Fruit fly (Drosophila melanogaster) whole organism, embryonic: Measurements from ENCODE around the gene CG5157.

Experiments used
- Antp ChIP-seq: fragments of 200-800 bp; sonication (Bioruptor generic); optimal IDR thresholded peaks from 3 replicates; lab custom pipeline; 2016; ENCODE audit warnings: missing biosample characterization, missing genetic modification characterization
- Atf-2 ChIP-seq: fragments of 200-800 bp; sonication (Bioruptor generic); optimal IDR thresholded peaks from 2 replicates; lab custom pipeline; 2016; ENCODE audit warnings: missing biosample characterization, missing genetic modification characterization
- CG10147 ChIP-seq: fragments of 200-800 bp; sonication (Bioruptor generic); optimal IDR thresholded peaks from 2 replicates; lab custom pipeline; 2019; ENCODE audit warnings: missing biosample characterization, mild to moderate bottlenecking, missing genetic modification characterization, moderate library complexity
- CG10209 ChIP-seq: fragments of 200-800 bp; sonication (Bioruptor generic); optimal IDR thresholded peaks from 3 replicates; lab custom pipeline; 2017; ENCODE audit warnings: missing biosample characterization, mild to moderate bottlenecking, missing genetic modification characterization, missing genetic modification reagents
- CG10366 ChIP-seq: fragments of 200-800 bp; sonication (Bioruptor generic); IDR thresholded peaks from 2 replicates; pipeline ENCODE4 v1.3.6; 2022; ENCODE audit warnings: missing biosample characterization, missing genetic modification characterization
- CG12744 ChIP-seq: fragments of 200-800 bp; sonication (Bioruptor generic); optimal IDR thresholded peaks from 2 replicates; lab custom pipeline; 2016; ENCODE audit warnings: missing biosample characterization, missing genetic modification characterization
- CG14050 ChIP-seq: fragments of 200-800 bp; sonication (Bioruptor generic); IDR thresholded peaks from 3 replicates; pipeline ENCODE4 v1.3.6; 2022; ENCODE audit warnings: missing biosample characterization, missing genetic modification characterization
- CG14667 ChIP-seq: fragments of 200-800 bp; sonication (Bioruptor generic); IDR thresholded peaks from 2 replicates; pipeline ENCODE4 v1.3.6; 2022; ENCODE audit warnings: missing biosample characterization, missing genetic modification characterization
- CG15514 ChIP-seq: fragments of 200-800 bp; sonication (Bioruptor generic); optimal IDR thresholded peaks from 3 replicates; lab custom pipeline; 2017; ENCODE audit warnings: missing biosample characterization, missing genetic modification characterization, mild to moderate bottlenecking, moderate library complexity, missing genetic modification reagents
- CG1602 ChIP-seq: fragments of 200-800 bp; sonication (Bioruptor generic); optimal IDR thresholded peaks from 3 replicates; lab custom pipeline; 2016; ENCODE audit warnings: missing biosample characterization, missing genetic modification characterization
- CG17361 ChIP-seq: fragments of 200-800 bp; sonication (Bioruptor generic); IDR thresholded peaks from 3 replicates; pipeline ENCODE4 v1.3.6; 2022; ENCODE audit warnings: missing biosample characterization, missing genetic modification characterization
- CG1792 ChIP-seq: fragments of 200-800 bp; sonication (Bioruptor generic); optimal IDR thresholded peaks from 2 replicates; lab custom pipeline; 2016; ENCODE audit warnings: missing biosample characterization, missing genetic modification characterization
- CG18764 ChIP-seq: fragments of 200-800 bp; sonication (Bioruptor generic); optimal IDR thresholded peaks from 3 replicates; lab custom pipeline; 2016; ENCODE audit warnings: missing biosample characterization, missing genetic modification characterization
- CG2712 ChIP-seq: fragments of 200-800 bp; optimal IDR thresholded peaks from 3 replicates; lab custom pipeline; 2019; ENCODE audit warnings: missing biosample characterization, mild to moderate bottlenecking, missing genetic modification characterization, moderate library complexity
- CG30403 ChIP-seq: fragments of 200-800 bp; sonication (Bioruptor generic); optimal IDR thresholded peaks from 3 replicates; lab custom pipeline; 2016; ENCODE audit warnings: missing biosample characterization, missing genetic modification characterization
- CG3281 ChIP-seq: fragments of 200-800 bp; sonication (Bioruptor generic); optimal IDR thresholded peaks from 3 replicates; lab custom pipeline; 2017; ENCODE audit warnings: missing biosample characterization, mild to moderate bottlenecking, missing genetic modification characterization
- CG33213 ChIP-seq: fragments of 200-800 bp; sonication (Bioruptor generic); optimal IDR thresholded peaks from 3 replicates; lab custom pipeline; 2016; ENCODE audit warnings: missing biosample characterization, missing genetic modification characterization
- CG4404 ChIP-seq: fragments of 200-800 bp; sonication (Bioruptor generic); IDR thresholded peaks from 2 replicates; pipeline ENCODE4 v1.3.6; 2022; ENCODE audit warnings: missing biosample characterization, missing genetic modification characterization
- CG7786 ChIP-seq: fragments of 200-800 bp; sonication (Bioruptor generic); optimal IDR thresholded peaks from 2 replicates; lab custom pipeline; 2016; ENCODE audit warnings: missing biosample characterization, missing genetic modification characterization
- CG8359 ChIP-seq: fragments of 200-800 bp; sonication (Bioruptor generic); optimal IDR thresholded peaks from 2 replicates; lab custom pipeline; 2017; ENCODE audit warnings: missing biosample characterization, mild to moderate bottlenecking, missing genetic modification characterization, borderline replicate concordance
- CG8944 ChIP-seq: fragments of 200-800 bp; sonication (Bioruptor generic); optimal IDR thresholded peaks from 3 replicates; lab custom pipeline; 2016; ENCODE audit warnings: missing biosample characterization, missing genetic modification characterization
- D19B ChIP-seq: fragments of 200-800 bp; sonication (Bioruptor generic); optimal IDR thresholded peaks from 2 replicates; lab custom pipeline; 2017; ENCODE audit warnings: missing biosample characterization, mild to moderate bottlenecking, missing genetic modification characterization
- Dbx ChIP-seq: fragments of 200-800 bp; sonication (Bioruptor generic); IDR thresholded peaks from 3 replicates; pipeline ENCODE4 v1.3.6; 2022; ENCODE audit warnings: missing biosample characterization, missing genetic modification characterization
- Dek ChIP-seq: fragments of 200-800 bp; sonication (Bioruptor generic); optimal IDR thresholded peaks from 3 replicates; lab custom pipeline; 2019; ENCODE audit warnings: missing biosample characterization, mild to moderate bottlenecking, missing genetic modification characterization, moderate library complexity
- H2.0 ChIP-seq: fragments of 200-800 bp; sonication (Bioruptor generic); IDR thresholded peaks from 2 replicates; pipeline ENCODE4 v1.3.6; 2022; ENCODE audit warnings: missing biosample characterization, missing genetic modification characterization
- HLH3B ChIP-seq: fragments of 200-800 bp; sonication (Bioruptor generic); IDR thresholded peaks from 2 replicates; pipeline ENCODE4 v1.3.6; 2022; ENCODE audit warnings: missing biosample characterization, missing genetic modification characterization
- HLH4C ChIP-seq: fragments of 200-800 bp; sonication (Bioruptor generic); IDR thresholded peaks from 3 replicates; pipeline ENCODE4 v1.3.6; 2022; ENCODE audit warnings: missing biosample characterization, missing genetic modification characterization; ENCODE audit not compliant: partially characterized antibody
- HLH54F ChIP-seq: fragments of 200-800 bp; sonication (Bioruptor generic); optimal IDR thresholded peaks from 3 replicates; lab custom pipeline; 2016; ENCODE audit warnings: missing biosample characterization, missing genetic modification characterization
- Med ChIP-seq: fragments of 200-800 bp; sonication (Bioruptor generic); peaks from one replicate; lab custom pipeline; 2016; ENCODE audit warnings: missing biosample characterization, missing genetic modification characterization, mild to moderate bottlenecking, inconsistent platforms, moderate library complexity
- Meics ChIP-seq: fragments of 200-800 bp; sonication (Bioruptor generic); optimal IDR thresholded peaks from 2 replicates; lab custom pipeline; 2017; ENCODE audit warnings: missing biosample characterization, mild to moderate bottlenecking, missing genetic modification characterization
- Rfx ChIP-seq: fragments of 200-800 bp; sonication (Bioruptor generic); IDR thresholded peaks from 2 replicates; pipeline ENCODE4 v1.3.6; 2022; ENCODE audit warnings: missing biosample characterization, missing genetic modification characterization
- amos ChIP-seq: fragments of 200-800 bp; sonication (Bioruptor generic); IDR thresholded peaks from 2 replicates; pipeline ENCODE4 v1.3.6; 2022; ENCODE audit warnings: missing biosample characterization, missing genetic modification characterization; ENCODE audit not compliant: partially characterized antibody
- cato ChIP-seq: fragments of 200-800 bp; sonication (Bioruptor generic); optimal IDR thresholded peaks from 2 replicates; lab custom pipeline; 2016; ENCODE audit warnings: missing biosample characterization, missing genetic modification characterization, borderline replicate concordance
- chif ChIP-seq, 2 experiments: fragments of 200-800 bp; sonication (Bioruptor generic); optimal IDR thresholded peaks; 3 replicates each; lab custom pipeline; 2016; ENCODE audit warnings: missing biosample characterization in 2 of 2, missing genetic modification characterization in 2 of 2
- esg ChIP-seq: fragments of 200-800 bp; sonication (Bioruptor generic); conservative IDR thresholded peaks from 2 replicates; pipeline ENCODE4 v1.3.6; 2022; ENCODE audit warnings: missing biosample characterization, missing genetic modification characterization
- ewg ChIP-seq: fragments of 200-800 bp; sonication (Bioruptor generic); optimal IDR thresholded peaks from 3 replicates; lab custom pipeline; 2017; ENCODE audit warnings: mild to moderate bottlenecking, missing biosample characterization, missing genetic modification reagents, missing genetic modification characterization
- fu2 ChIP-seq: fragments of 200-800 bp; sonication (Bioruptor generic); optimal IDR thresholded peaks from 2 replicates; lab custom pipeline; 2016; ENCODE audit warnings: missing biosample characterization, missing genetic modification characterization
- hkb ChIP-seq, 2 experiments: fragments of 200-800 bp in 1 of 2; fragments of >200 bp in 1 of 2; sonication (Bioruptor generic) in 1 of 2; IDR thresholded peaks in 1 of 2; optimal IDR thresholded peaks in 1 of 2; 2 replicates each; pipeline versions ENCODE4 v1.3.6 to Lab custom; 2017 to 2022; ENCODE audit warnings: missing biosample characterization in 1 of 2, missing genetic modification characterization in 1 of 2
- lov ChIP-seq, 2 experiments: fragments of 200-800 bp in 1 of 2; fragments of >200 bp in 1 of 2; sonication (Bioruptor generic) in 1 of 2; IDR thresholded peaks in 1 of 2; optimal IDR thresholded peaks in 1 of 2; 2 replicates in 1 of 2; 3 replicates in 1 of 2; pipeline versions ENCODE4 v1.3.6 to Lab custom; 2017 to 2022; ENCODE audit warnings: missing biosample characterization in 1 of 2, missing genetic modification characterization in 1 of 2
- nom ChIP-seq: fragments of 200-800 bp; sonication (Bioruptor generic); optimal IDR thresholded peaks from 2 replicates; lab custom pipeline; 2017; ENCODE audit warnings: missing biosample characterization, missing genetic modification characterization, mild to moderate bottlenecking, moderate library complexity, missing genetic modification reagents
- phol ChIP-seq: fragments of 200-800 bp; sonication (Bioruptor generic); optimal IDR thresholded peaks from 3 replicates; lab custom pipeline; 2018; ENCODE audit warnings: missing biosample characterization, mild to moderate bottlenecking, missing genetic modification characterization, moderate library complexity
- sc ChIP-seq, 3 experiments: fragments of >200 bp in 2 of 3; fragments of 200-800 bp in 1 of 3; sonication (Bioruptor generic) in 1 of 3; optimal IDR thresholded peaks; 2 replicates in 2 of 3; 3 replicates in 1 of 3; lab custom pipeline; 2017; ENCODE audit warnings: mild to moderate bottlenecking in 1 of 3, missing biosample characterization in 1 of 3, missing genetic modification characterization in 1 of 3, missing genetic modification reagents in 1 of 3
- sug ChIP-seq: fragments of 200-800 bp; optimal IDR thresholded peaks from 2 replicates; lab custom pipeline; 2019; ENCODE audit warnings: missing biosample characterization, mild to moderate bottlenecking, missing genetic modification characterization, moderate library complexity
- tna ChIP-seq: fragments of 200-800 bp; sonication (Bioruptor generic); IDR thresholded peaks from 2 replicates; pipeline ENCODE4 v1.3.6; 2022; ENCODE audit warnings: missing biosample characterization, missing genetic modification characterization; ENCODE audit not compliant: partially characterized antibody
- zfh1 ChIP-seq: fragments of 200-800 bp; sonication (Bioruptor generic); IDR thresholded peaks from 3 replicates; pipeline ENCODE4 v1.3.6; 2022; ENCODE audit warnings: missing biosample characterization, missing genetic modification characterization
- zfh2 ChIP-seq: fragments of 200-800 bp; sonication (Bioruptor generic); optimal IDR thresholded peaks from 2 replicates; lab custom pipeline; 2016; ENCODE audit warnings: missing biosample characterization, missing genetic modification characterization

The CG5157 gene

DNA sequence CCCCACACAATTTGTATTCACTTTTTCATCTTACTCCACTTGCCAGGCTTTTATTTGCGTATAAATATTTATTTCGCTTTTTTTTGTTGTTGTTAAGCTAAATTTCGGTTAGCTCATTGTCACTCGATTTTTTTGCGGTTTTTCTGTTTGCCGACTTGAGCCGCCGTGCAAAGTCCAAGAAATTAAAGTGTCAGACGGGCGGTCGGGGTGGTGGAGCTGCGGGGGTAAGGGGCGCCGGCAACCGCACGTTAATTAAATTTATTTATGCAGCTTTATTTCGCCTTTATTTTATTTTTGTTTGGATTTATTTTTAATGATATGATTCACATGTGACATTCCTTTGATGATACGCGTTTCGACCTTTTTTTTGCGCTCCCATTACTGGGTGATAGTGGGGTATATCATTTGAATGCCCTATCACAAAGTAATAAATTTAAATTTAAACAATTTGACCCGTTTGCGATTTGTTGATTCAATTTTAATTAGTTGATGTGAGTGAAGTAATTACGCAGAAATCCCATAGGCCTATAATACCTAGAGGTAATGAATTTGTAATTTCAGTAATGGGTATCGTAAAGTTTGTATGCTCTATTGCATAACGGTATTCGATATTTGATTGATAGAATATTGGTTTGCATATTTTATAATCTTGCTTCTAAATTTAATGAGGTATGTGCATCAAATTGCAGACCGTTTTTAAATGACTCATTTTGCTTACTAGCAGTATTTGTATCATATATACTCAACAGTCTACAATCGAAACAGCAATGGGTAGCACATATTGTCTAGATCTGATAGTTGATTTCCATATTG lies 27.9 kb upstream of the CG5157 start (continued):
- TF ChIP-seq CG15514 (GFP tag; lab: Kevin White, UChicago): peak; percentile 4
- no peak for TF ChIP-seq sc (optimal IDR thresholded peaks at IDR 0.05; lab: Kevin White, UChicago)
- TF ChIP-seq sc (GFP tag; optimal IDR thresholded peaks at IDR 0.05; lab: Kevin White, UChicago): no peak
- TF ChIP-seq CG8359 (GFP tag; lab: Kevin White, UChicago): no peak
- TF ChIP-seq chif (GFP tag; optimal IDR thresholded peaks at IDR 0.05; lab: Kevin White, UChicago): peak in 1 of 2 experiments; percentile 36
- peak; percentile 66; the same call in 1 of the 2 replicates for TF ChIP-seq Rfx (GFP tag; lab: Robert Waterston, UW)
- peak; percentile 41; the same call in 1 of the 2 replicates for TF ChIP-seq CG4404
- peak; percentile 44 for TF ChIP-seq CG10209 (GFP tag; lab: Kevin White, UChicago)
- TF ChIP-seq CG1792 (GFP tag; lab: Kevin White, UChicago): peak; percentile 15
- TF ChIP-seq CG7786 (GFP tag; lab: Kevin White, UChicago): peak; percentile 71
- TF ChIP-seq nom (GFP tag; lab: Kevin White, UChicago): peak; percentile 8
- peak; percentile 37 for TF ChIP-seq CG10366 (GFP tag; lab: Robert Waterston, UW)
- peak; percentile 65 for TF ChIP-seq CG17361 (GFP tag; lab: Robert Waterston, UW)
- no peak for TF ChIP-seq cato (GFP tag; lab: Kevin White, UChicago)
- TF ChIP-seq hkb (optimal IDR thresholded peaks at IDR 0.05; lab: Kevin White, UChicago): no peak
- TF ChIP-seq hkb (GFP tag; IDR thresholded peaks at IDR 0.05; lab: Robert Waterston, UW): 0 out of 2 replicates have a peak, but pooled peaks have one; percentile 20
- peak; percentile 34 for TF ChIP-seq Atf-2 (GFP tag; lab: Kevin White, UChicago)
- TF ChIP-seq HLH54F (GFP tag; lab: Kevin White, UChicago): peak; percentile 68
- no peak for TF ChIP-seq CG14050
- TF ChIP-seq CG12744: peak; percentile 58
- TF ChIP-seq zfh1 (GFP tag; lab: Robert Waterston, UW): 0 out of 3 replicates have a peak, but pooled peaks have one; percentile 35
- TF ChIP-seq CG8944 (GFP tag; lab: Kevin White, UChicago): peak; percentile 37
- TF ChIP-seq CG2712 (tag; lab: Kevin White, UChicago): peak; percentile 22
- TF ChIP-seq esg (GFP tag; lab: Robert Waterston, UW): peak; percentile 57
- peak; percentile 61 for TF ChIP-seq fu2
- TF ChIP-seq ewg (GFP tag; lab: Kevin White, UChicago): peak; percentile 16
- 0 out of 2 replicates have a peak, but pooled peaks have one; percentile 23 for TF ChIP-seq tna
- TF ChIP-seq CG18764 (GFP tag; lab: Kevin White, UChicago): no peak
- peak; percentile 68 for TF ChIP-seq CG10147
- TF ChIP-seq lov (optimal IDR thresholded peaks at IDR 0.05; lab: Kevin White, UChicago): no peak
- TF ChIP-seq lov (GFP tag; IDR thresholded peaks at IDR 0.05; lab: Robert Waterston, UW): no peak
- TF ChIP-seq sug (tag; lab: Kevin White, UChicago): no peak
- TF ChIP-seq Dek (tag; lab: Kevin White, UChicago): peak; percentile 9
- TF ChIP-seq zfh2 (GFP tag; lab: Kevin White, UChicago): peak; percentile 75
- TF ChIP-seq CG30403 (GFP tag; lab: Kevin White, UChicago): peak; percentile 66
- TF ChIP-seq HLH4C (GFP tag; lab: Robert Waterston, UW): no peak
- peak; percentile 89 for TF ChIP-seq Med (GFP tag; lab: Kevin White, UChicago)
- peak; percentile 37 for TF ChIP-seq Meics
- no peak for TF ChIP-seq Antp (GFP tag; lab: Kevin White, UChicago)
- TF ChIP-seq phol: peak; percentile 15
- 0 out of 2 replicates have a peak, but pooled peaks have one; percentile 28 for TF ChIP-seq H2.0 (GFP tag; lab: Robert Waterston, UW)
- TF ChIP-seq CG14667 (GFP tag; lab: Robert Waterston, UW): no peak
- no peak for TF ChIP-seq HLH3B (GFP tag; lab: Robert Waterston, UW)
- peak; percentile 62; the same call in 2 of the 3 replicates for TF ChIP-seq Dbx
- TF ChIP-seq CG3281 (GFP tag; lab: Kevin White, UChicago): peak; percentile 49
- TF ChIP-seq D19B: peak; percentile 90
- no peak for TF ChIP-seq CG33213 (GFP tag; lab: Kevin White, UChicago)
- no peak for TF ChIP-seq amos (GFP tag; lab: Robert Waterston, UW)
- TF ChIP-seq CG1602: peak; percentile 31
